Worm (Caenorhabditis elegans) whole organism, young adult: ENCODE results near the gene K02D3.1.
A peak's percentile ranks its signal among the peaks of the same experiment; 100 is the strongest.

ENCODE experiments used
- B0035.1 ChIP-seq: sonication (generic microtip); optimal IDR thresholded peaks from 2 replicates; lab custom pipeline; 2016; ENCODE audit warnings: missing genetic modification characterization, mild to moderate bottlenecking, missing compliant biosample characterization, missing genotype, missing genetic modification reagents
- B0336.3 ChIP-seq: fragments of 200-800 bp; sonication (Bioruptor generic); IDR thresholded peaks from 2 replicates; pipeline ENCODE4 v1.3.6; 2022; ENCODE audit warnings: missing genetic modification characterization, missing compliant biosample characterization
- C06A6.2 ChIP-seq: fragments of 200-800 bp; sonication (Bioruptor generic); conservative IDR thresholded peaks from 2 replicates; pipeline ENCODE4 v1.3.6; 2022; ENCODE audit warnings: missing genetic modification characterization, missing compliant biosample characterization
- D2030.7 ChIP-seq: fragments of 200-800 bp; sonication (Bioruptor generic); IDR thresholded peaks from 2 replicates; pipeline ENCODE4 v1.3.6; 2022; ENCODE audit warnings: missing genetic modification reagents, missing genetic modification characterization, missing compliant biosample characterization
- F22D6.2 ChIP-seq: sonication (generic microtip); optimal IDR thresholded peaks from 2 replicates; lab custom pipeline; 2016; ENCODE audit warnings: mild to moderate bottlenecking, missing genetic modification characterization, missing compliant biosample characterization
- F23B12.7 ChIP-seq: sonication (generic microtip); optimal IDR thresholded peaks from 2 replicates; lab custom pipeline; 2017; ENCODE audit warnings: missing genetic modification characterization, mild to moderate bottlenecking, missing compliant biosample characterization, antibody characterized with exemption, moderate library complexity; ENCODE audit not compliant: insufficient read depth
- F33H1.4 ChIP-seq: fragments of 200-800 bp; sonication (Bioruptor generic); IDR thresholded peaks from 2 replicates; pipeline ENCODE4 v1.3.6; 2022; ENCODE audit warnings: missing genetic modification reagents, missing genetic modification characterization, missing compliant biosample characterization
- F52B5.7 ChIP-seq: sonication (generic microtip); optimal IDR thresholded peaks from 2 replicates; lab custom pipeline; 2016; ENCODE audit warnings: mild to moderate bottlenecking, missing genetic modification characterization, missing compliant biosample characterization
- F57A8.1 ChIP-seq: fragments of 200-800 bp; sonication (Bioruptor generic); optimal IDR thresholded peaks from 2 replicates; lab custom pipeline; 2018; ENCODE audit warnings: mild to moderate bottlenecking, missing genetic modification characterization, moderate library complexity, missing compliant biosample characterization
- K11D2.4 ChIP-seq: fragments of 200-800 bp; sonication (Bioruptor generic); IDR thresholded peaks from 2 replicates; pipeline ENCODE4 v1.3.6; 2022; ENCODE audit warnings: missing genetic modification reagents, missing genetic modification characterization, missing compliant biosample characterization
- K12H6.12 ChIP-seq: fragments of 200-800 bp; sonication (Bioruptor generic); optimal IDR thresholded peaks from 2 replicates; lab custom pipeline; 2018; ENCODE audit warnings: mild to moderate bottlenecking, missing genetic modification characterization, missing compliant biosample characterization
- T26A5.8 ChIP-seq: sonication (generic microtip); optimal IDR thresholded peaks from 2 replicates; lab custom pipeline; 2016; ENCODE audit warnings: missing genetic modification characterization, missing compliant biosample characterization
- Y95B8A.8 ChIP-seq: fragments of 200-800 bp; sonication (Bioruptor generic); IDR thresholded peaks from 2 replicates; pipeline ENCODE4 v1.3.6; 2022; ENCODE audit warnings: missing genetic modification reagents, missing genetic modification characterization, missing compliant biosample characterization
- atf-7 ChIP-seq: sonication (generic microtip); optimal IDR thresholded peaks from 2 replicates; lab custom pipeline; 2017; ENCODE audit warnings: mild to moderate bottlenecking, missing genetic modification characterization, missing compliant biosample characterization
- attf-3 ChIP-seq: fragments of 200-800 bp; sonication (Bioruptor generic); conservative IDR thresholded peaks from 2 replicates; pipeline ENCODE4 v1.3.6; 2022; ENCODE audit warnings: missing genetic modification reagents, missing genetic modification characterization, missing compliant biosample characterization
- bed-1 ChIP-seq: fragments of 200-800 bp; sonication (Bioruptor generic); IDR thresholded peaks from 2 replicates; pipeline ENCODE4 v1.3.6; 2022; ENCODE audit warnings: missing genetic modification reagents, missing genetic modification characterization, missing compliant biosample characterization
- bed-2 ChIP-seq: fragments of 200-800 bp; sonication (Bioruptor generic); IDR thresholded peaks from 2 replicates; pipeline ENCODE4 v1.3.6; 2022; ENCODE audit warnings: missing genetic modification reagents, missing genetic modification characterization, missing compliant biosample characterization
- ccch-3 ChIP-seq: fragments of 200-800 bp; sonication (Bioruptor generic); optimal IDR thresholded peaks from 2 replicates; lab custom pipeline; 2018; ENCODE audit warnings: mild to moderate bottlenecking, missing genetic modification characterization, missing compliant biosample characterization
- cebp-1 ChIP-seq, 2 experiments: fragments of 200-800 bp in 1 of 2; sonication (Bioruptor generic) in 1 of 2; sonication (generic microtip) in 1 of 2; IDR thresholded peaks in 1 of 2; optimal IDR thresholded peaks in 1 of 2; 2 replicates each; pipeline versions ENCODE4 v1.3.6 to Lab custom; 2017 to 2022; ENCODE audit warnings: missing compliant biosample characterization in 2 of 2, missing genetic modification characterization in 2 of 2, mild to moderate bottlenecking in 1 of 2, missing genetic modification reagents in 1 of 2, moderate library complexity in 1 of 2
- ceh-40 ChIP-seq: fragments of 200-800 bp; sonication (Bioruptor generic); IDR thresholded peaks from 2 replicates; pipeline ENCODE4 v1.3.6; 2022; ENCODE audit warnings: missing genetic modification characterization, missing compliant biosample characterization
- dox-1 ChIP-seq: fragments of 200-800 bp; sonication (Bioruptor generic); IDR thresholded peaks from 2 replicates; pipeline ENCODE4 v1.3.6; 2022; ENCODE audit warnings: missing genetic modification reagents, missing genetic modification characterization, missing compliant biosample characterization
- him-1 ChIP-seq: sonication (generic microtip); optimal IDR thresholded peaks from 2 replicates; lab custom pipeline; 2016; ENCODE audit warnings: missing genotype, missing genetic modification reagents, missing genetic modification characterization, missing compliant biosample characterization
- hlh-12 ChIP-seq: sonication (generic microtip); optimal IDR thresholded peaks from 2 replicates; lab custom pipeline; 2016; ENCODE audit warnings: missing genetic modification characterization, missing compliant biosample characterization
- hlh-26 ChIP-seq: fragments of 200-800 bp; sonication (Bioruptor generic); conservative IDR thresholded peaks from 2 replicates; pipeline ENCODE4 v1.3.6; 2022; ENCODE audit warnings: missing genetic modification reagents, missing genetic modification characterization, missing compliant biosample characterization
- lag-1 ChIP-seq: fragments of 200-800 bp; sonication (Bioruptor generic); IDR thresholded peaks from 2 replicates; pipeline ENCODE4 v1.3.6; 2022; ENCODE audit warnings: missing genetic modification reagents, missing genetic modification characterization, missing compliant biosample characterization
- let-607 ChIP-seq, 2 experiments: fragments of 200-800 bp in 1 of 2; sonication (Bioruptor generic) in 1 of 2; sonication (generic microtip) in 1 of 2; optimal IDR thresholded peaks; 2 replicates each; lab custom pipeline; 2016 to 2018; ENCODE audit warnings: mild to moderate bottlenecking in 2 of 2, missing compliant biosample characterization in 2 of 2, missing genetic modification characterization in 2 of 2, moderate library complexity in 2 of 2, missing genotype in 1 of 2
- lin-35 ChIP-seq, 3 experiments: fragments of 150-350 bp in 2 of 3; sonication (generic microtip) in 1 of 3; optimal IDR thresholded peaks; 2 replicates each; lab custom pipeline; 2014 to 2018; ENCODE audit warnings: missing biosample characterization in 3 of 3, missing genetic modification characterization in 3 of 3, missing genetic modification reagents in 3 of 3
- lin-40 ChIP-seq: sonication (generic microtip); optimal IDR thresholded peaks from 2 replicates; lab custom pipeline; 2016; ENCODE audit warnings: missing genetic modification characterization, mild to moderate bottlenecking, missing compliant biosample characterization, missing genotype, missing genetic modification reagents
- lin-54 ChIP-seq: fragments of 200-800 bp; sonication (Bioruptor generic); optimal IDR thresholded peaks from 2 replicates; lab custom pipeline; 2018; ENCODE audit warnings: mild to moderate bottlenecking, missing genetic modification characterization, missing compliant biosample characterization
- madf-3 ChIP-seq: fragments of 200-800 bp; sonication (Bioruptor generic); IDR thresholded peaks from 2 replicates; pipeline ENCODE4 v1.3.6; 2022; ENCODE audit warnings: missing genetic modification reagents, missing genetic modification characterization, missing compliant biosample characterization
- madf-6 ChIP-seq: fragments of 200-800 bp; sonication (Bioruptor generic); IDR thresholded peaks from 2 replicates; pipeline ENCODE4 v1.3.6; 2022; ENCODE audit warnings: missing genetic modification reagents, missing genetic modification characterization, missing compliant biosample characterization
- mcd-1 ChIP-seq: fragments of 200-800 bp; sonication (Bioruptor generic); IDR thresholded peaks from 2 replicates; pipeline ENCODE4 v1.3.6; 2022; ENCODE audit warnings: missing genetic modification reagents, missing genetic modification characterization, missing compliant biosample characterization
- nfya-2 ChIP-seq: fragments of 200-800 bp; sonication (Bioruptor generic); IDR thresholded peaks from 2 replicates; pipeline ENCODE4 v1.3.6; 2022; ENCODE audit warnings: missing genetic modification reagents, missing genetic modification characterization, missing compliant biosample characterization
- pha-4 ChIP-seq: fragments of 150-350 bp; sonication (generic microtip); optimal IDR thresholded peaks from 2 replicates; lab custom pipeline; 2014; ENCODE audit warnings: missing biosample characterization, missing genetic modification reagents, missing genetic modification characterization
- rcor-1 ChIP-seq: fragments of 200-800 bp; sonication (Bioruptor generic); IDR thresholded peaks from 2 replicates; pipeline ENCODE4 v1.3.6; 2022; ENCODE audit warnings: missing genetic modification reagents, missing genetic modification characterization, missing compliant biosample characterization
- repo-1 ChIP-seq: sonication (generic microtip); optimal IDR thresholded peaks from 2 replicates; lab custom pipeline; 2017; ENCODE audit warnings: mild to moderate bottlenecking, missing genetic modification characterization, missing compliant biosample characterization
- sdz-38 ChIP-seq: sonication (generic microtip); optimal IDR thresholded peaks from 2 replicates; lab custom pipeline; 2016; ENCODE audit warnings: missing genotype, missing genetic modification characterization, missing compliant biosample characterization
- snpc-1.1 ChIP-seq: sonication (generic microtip); optimal IDR thresholded peaks from 2 replicates; lab custom pipeline; 2017; ENCODE audit warnings: missing genetic modification characterization, mild to moderate bottlenecking, missing compliant biosample characterization, antibody characterized with exemption, moderate library complexity, missing genotype, missing genetic modification reagents; ENCODE audit not compliant: insufficient read depth
- snpc-4 ChIP-seq, 5 experiments: fragments of 150-350 bp in 1 of 5; sonication (generic microtip) in 4 of 5; optimal IDR thresholded peaks; 2 replicates each; lab custom pipeline; 2014 to 2018; ENCODE audit warnings: missing genetic modification characterization in 5 of 5, missing biosample characterization in 3 of 5, antibody characterized with exemption in 2 of 5, mild to moderate bottlenecking in 2 of 5, missing compliant biosample characterization in 2 of 5, missing genotype in 2 of 5, moderate library complexity in 2 of 5, missing genetic modification reagents in 1 of 5
- somi-1 ChIP-seq: fragments of 200-800 bp; sonication (Bioruptor generic); optimal IDR thresholded peaks from 2 replicates; lab custom pipeline; 2018; ENCODE audit warnings: mild to moderate bottlenecking, missing genetic modification characterization, missing compliant biosample characterization
- sptf-2 ChIP-seq: fragments of 200-800 bp; sonication (Bioruptor generic); optimal IDR thresholded peaks from 2 replicates; lab custom pipeline; 2018; ENCODE audit warnings: mild to moderate bottlenecking, missing genetic modification characterization, missing compliant biosample characterization
- unc-130 ChIP-seq: sonication (generic microtip); optimal IDR thresholded peaks from 2 replicates; lab custom pipeline; 2016; ENCODE audit warnings: missing genetic modification reagents, missing genetic modification characterization, missing compliant biosample characterization
- xnd-1 ChIP-seq: sonication (generic microtip); optimal IDR thresholded peaks from 2 replicates; lab custom pipeline; 2016; ENCODE audit warnings: missing genotype, missing genetic modification reagents, missing genetic modification characterization, missing compliant biosample characterization
- ztf-26 ChIP-seq: sonication (generic microtip); optimal IDR thresholded peaks from 2 replicates; lab custom pipeline; 2017; ENCODE audit warnings: missing genetic modification characterization, missing compliant biosample characterization
- ztf-28 ChIP-seq: fragments of 200-800 bp; sonication (Bioruptor generic); IDR thresholded peaks from 2 replicates; pipeline ENCODE4 v1.3.6; 2022; ENCODE audit warnings: missing genetic modification reagents, missing genetic modification characterization, missing compliant biosample characterization
- ztf-6 ChIP-seq: fragments of 200-800 bp; sonication (Bioruptor generic); IDR thresholded peaks from 2 replicates; pipeline ENCODE4 v1.3.6; 2022; ENCODE audit warnings: missing genetic modification reagents, missing genetic modification characterization, missing compliant biosample characterization

K02D3.1 gene

DNA sequence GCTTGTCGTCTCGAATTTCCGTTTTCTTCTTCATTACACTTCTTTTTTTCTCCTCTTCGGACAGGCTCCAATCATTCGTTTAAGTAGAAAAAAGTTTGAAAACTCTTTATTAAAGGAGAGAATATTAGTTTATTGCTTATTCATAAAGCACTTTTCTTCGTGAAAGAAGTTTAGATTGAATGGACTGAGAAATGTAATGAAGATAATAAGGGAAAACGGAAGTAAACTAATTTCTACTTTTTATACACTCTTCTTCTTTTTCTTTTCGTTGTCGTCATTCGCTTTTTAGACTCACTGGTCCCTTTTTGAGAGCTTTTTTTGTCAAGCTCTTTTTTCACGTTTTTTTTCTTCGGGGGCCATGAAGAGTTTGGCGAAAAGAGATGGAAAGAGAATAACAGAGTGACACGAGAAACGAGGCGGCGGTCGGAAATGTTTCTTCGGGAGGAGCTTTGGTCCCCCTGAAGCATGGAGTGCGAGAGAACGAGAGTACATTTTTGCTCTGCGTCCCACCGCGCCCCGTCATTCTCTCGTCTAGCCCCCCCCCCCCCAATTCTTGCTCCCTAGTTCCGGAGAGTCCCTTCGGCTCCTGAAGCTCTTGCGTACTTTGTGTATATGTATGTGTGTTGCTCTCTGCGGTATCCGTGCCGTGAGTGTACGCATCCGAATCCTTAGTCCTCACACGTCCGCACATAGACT, 32.6 kb downstream of the K02D3.1 start (continued):
- TF ChIP-seq snpc-4 (GFP tag; optimal IDR thresholded peaks at IDR 0.05; lab: Kevin White, UChicago) (no peak), snpc-4 (tag; optimal IDR thresholded peaks at IDR 0.05; lab: Kevin White, UChicago) (no peak), ztf-6 (GFP tag; lab: Robert Waterston, UW) (0 out of 2 replicates have a peak, but pooled peaks have one; percentile 24), attf-3 (no peak), F57A8.1 (GFP tag; lab: Kevin White, UChicago) (no peak), dox-1 (no peak), Y95B8A.8 (GFP tag; lab: Robert Waterston, UW) (no peak), cebp-1 (GFP tag; IDR thresholded peaks at IDR 0.05; lab: Robert Waterston, UW) (no peak), cebp-1 (tag; optimal IDR thresholded peaks at IDR 0.05; lab: Kevin White, UChicago) (peak; percentile 59), madf-6 (GFP tag; lab: Robert Waterston, UW) (no peak), snpc-1.1 (tag; lab: Kevin White, UChicago) (no peak), rcor-1 (GFP tag; lab: Robert Waterston, UW) (no peak), let-607 (tag; optimal IDR thresholded peaks at IDR 0.05; lab: Kevin White, UChicago) (no peak), T26A5.8 (tag; lab: Kevin White, UChicago) (no peak), ccch-3 (GFP tag; lab: Kevin White, UChicago) (no peak), pha-4 (tag; lab: Kevin White, UChicago) (no peak), K12H6.12 (tag; lab: Kevin White, UChicago) (peak; percentile 71), F52B5.7 (tag; lab: Kevin White, UChicago) (no peak), mcd-1 (GFP tag; lab: Robert Waterston, UW) (peak; percentile 54), sdz-38 (tag; lab: Kevin White, UChicago) (no peak), ztf-26 (tag; lab: Kevin White, UChicago) (no peak), lin-35 (GFP tag; optimal IDR thresholded peaks at IDR 0.05; lab: Kevin White, UChicago) (no peak), lin-40 (tag; lab: Kevin White, UChicago) (peak; percentile 20), lin-54 (GFP tag; lab: Kevin White, UChicago) (no peak), D2030.7 (GFP tag; lab: Robert Waterston, UW) (no peak), somi-1 (GFP tag; lab: Kevin White, UChicago) (peak; percentile 33), ztf-28 (GFP tag; lab: Robert Waterston, UW) (no peak), F33H1.4 (GFP tag; lab: Robert Waterston, UW) (no peak), nfya-2 (GFP tag; lab: Robert Waterston, UW) (no peak), F22D6.2 (tag; lab: Kevin White, UChicago) (no peak), madf-3 (GFP tag; lab: Robert Waterston, UW) (no peak), K11D2.4 (GFP tag; lab: Robert Waterston, UW) (no peak), unc-130 (GFP tag; lab: Kevin White, UChicago) (no peak), xnd-1 (tag; lab: Kevin White, UChicago) (no peak), hlh-12 (tag; lab: Kevin White, UChicago) (no peak)

- TF ChIP-seq B0035.1 (tag; lab: Kevin White, UChicago) (no peak), D2030.7 (GFP tag; lab: Robert Waterston, UW) (no peak), bed-1 (GFP tag; lab: Robert Waterston, UW) (no peak), sptf-2 (GFP tag; lab: Kevin White, UChicago) (no peak), B0336.3 (GFP tag; lab: Robert Waterston, UW) (no peak), atf-7 (no peak), bed-2 (GFP tag; lab: Robert Waterston, UW) (no peak), Y95B8A.8 (GFP tag; lab: Robert Waterston, UW) (no peak), ceh-40 (GFP tag; lab: Robert Waterston, UW) (no peak), repo-1 (tag; lab: Kevin White, UChicago) (no peak), pha-4 (tag; lab: Kevin White, UChicago) (no peak), C06A6.2 (GFP tag; lab: Robert Waterston, UW) (no peak), F52B5.7 (tag; lab: Kevin White, UChicago) (no peak), him-1 (no peak), lag-1 (GFP tag; lab: Robert Waterston, UW) (no peak), hlh-26 (no peak), F23B12.7 (tag; lab: Kevin White, UChicago) (no peak)
Observed at ce11 chrX:13743371-13743770, 36.7 kb downstream of the K02D3.1 start.
